Fruit fly (Drosophila melanogaster): ENCODE measurements around the gene S.

The S gene

dm6 chr2L:1094724-1095123 lies 17.1 kb upstream of the S start (continued):
- TF ChIP-seq Dp (GFP tag; optimal IDR thresholded peaks at IDR 0.05): no peak
- TF ChIP-seq Deaf1 (tag; optimal IDR thresholded peaks at IDR 0.05): no peak
- no peak for TF ChIP-seq ind (GFP tag; optimal IDR thresholded peaks at IDR 0.05)
- TF ChIP-seq CG17385 (GFP tag; optimal IDR thresholded peaks at IDR 0.05): no peak
- no peak for TF ChIP-seq CG5245 (GFP tag; optimal IDR thresholded peaks at IDR 0.05)
- no peak for TF ChIP-seq CG9437 (GFP tag; optimal IDR thresholded peaks at IDR 0.05)
- TF ChIP-seq CG12299 (tag; optimal IDR thresholded peaks at IDR 0.05): peak; percentile 21
- no peak for TF ChIP-seq cg (GFP tag; optimal IDR thresholded peaks at IDR 0.05)
- no peak for TF ChIP-seq zfh1 (GFP tag; IDR thresholded peaks at IDR 0.05)
- TF ChIP-seq Sin3A (optimal IDR thresholded peaks at IDR 0.05): no peak
- no peak for TF ChIP-seq repo (GFP tag; optimal IDR thresholded peaks at IDR 0.05)
- TF ChIP-seq Jarid2 (GFP tag; optimal IDR thresholded peaks at IDR 0.05): no peak
- TF ChIP-seq Hr39 (optimal IDR thresholded peaks at IDR 0.05): no peak
- no peak for TF ChIP-seq CG4617 (GFP tag; optimal IDR thresholded peaks at IDR 0.05; ENCODE audit: borderline replicate concordance)
- TF ChIP-seq CHES-1-like (GFP tag; optimal IDR thresholded peaks at IDR 0.05): no peak
- TF ChIP-seq yki (optimal IDR thresholded peaks at IDR 0.05): no peak
- no peak for TF ChIP-seq shn (GFP tag; optimal IDR thresholded peaks at IDR 0.05)
- TF ChIP-seq Trl (optimal IDR thresholded peaks at IDR 0.05): no peak
- TF ChIP-seq Trl (GFP tag; optimal IDR thresholded peaks at IDR 0.05): no peak
- no peak for TF ChIP-seq HLH4C (GFP tag; IDR thresholded peaks at IDR 0.05; ENCODE audit: partially characterized antibody)
- 0 out of 3 replicates have a peak, but pooled peaks have one; percentile 23 for TF ChIP-seq CG11093 (GFP tag; IDR thresholded peaks at IDR 0.05)
- no peak for TF ChIP-seq pum (GFP tag; optimal IDR thresholded peaks at IDR 0.05)
- TF ChIP-seq Med (GFP tag): peak; percentile 68
- TF ChIP-seq CG30020 (tag; optimal IDR thresholded peaks at IDR 0.05): no peak
- no peak for TF ChIP-seq CG18262 (tag; optimal IDR thresholded peaks at IDR 0.05)
- TF ChIP-seq gt (GFP tag; IDR thresholded peaks at IDR 0.05): no peak
- TF ChIP-seq luna (GFP tag; optimal IDR thresholded peaks at IDR 0.05): no peak
- no peak for TF ChIP-seq Hand (GFP tag; optimal IDR thresholded peaks at IDR 0.05)
- peak; percentile 53 for TF ChIP-seq Asciz (GFP tag; optimal IDR thresholded peaks at IDR 0.05)
- no peak for TF ChIP-seq CG5180 (GFP tag; optimal IDR thresholded peaks at IDR 0.05)
- TF ChIP-seq mam (GFP tag; optimal IDR thresholded peaks at IDR 0.05): no peak
- TF ChIP-seq CG2116 (GFP tag; optimal IDR thresholded peaks at IDR 0.05): no peak
- no peak for TF ChIP-seq CG6689 (GFP tag; IDR thresholded peaks at IDR 0.05)
- no peak for TF ChIP-seq CG7556 (GFP tag; optimal IDR thresholded peaks at IDR 0.05)
- TF ChIP-seq CG10431 (GFP tag; optimal IDR thresholded peaks at IDR 0.05): no peak
- no peak for TF ChIP-seq Ada2b (GFP tag; IDR thresholded peaks at IDR 0.05)

dm6 chr2L:1091675-1092074 lies 14.1 kb upstream of the S start:
- 0 out of 2 replicates have a peak, but pooled peaks have one; percentile 13 for TF ChIP-seq ap (GFP tag; IDR thresholded peaks at IDR 0.05)
- no peak for TF ChIP-seq ato (GFP tag; IDR thresholded peaks at IDR 0.05; ENCODE audit: partially characterized antibody)
- TF ChIP-seq cas (GFP tag; IDR thresholded peaks at IDR 0.05): no peak
- TF ChIP-seq row (GFP tag; IDR thresholded peaks at IDR 0.05): 0 out of 3 replicates have a peak, but pooled peaks have one; percentile 20
- TF ChIP-seq Tbp (GFP tag; optimal IDR thresholded peaks at IDR 0.05): no peak
- no peak for TF ChIP-seq Hr78 (GFP tag; optimal IDR thresholded peaks at IDR 0.05)
- no peak for TF ChIP-seq Rx (GFP tag; IDR thresholded peaks at IDR 0.05)
- 0 out of 2 replicates have a peak, but pooled peaks have one; percentile 7 for TF ChIP-seq MBD-R2 (GFP tag; IDR thresholded peaks at IDR 0.05)
- 0 out of 2 replicates have a peak, but pooled peaks have one; percentile 12 for TF ChIP-seq lmd (GFP tag; IDR thresholded peaks at IDR 0.05)
- TF ChIP-seq CG1603 (tag; optimal IDR thresholded peaks at IDR 0.05): peak; percentile 9
- TF ChIP-seq sens (GFP tag): peak; percentile 17
- TF ChIP-seq croc (GFP tag; conservative IDR thresholded peaks at IDR 0.05): no peak
- TF ChIP-seq Med (GFP tag): peak; percentile 70
- TF ChIP-seq CG18599 (GFP tag; optimal IDR thresholded peaks at IDR 0.05): peak; percentile 28
- TF ChIP-seq CG32772 (GFP tag; IDR thresholded peaks at IDR 0.05): 0 out of 2 replicates have a peak, but pooled peaks have one; percentile 13
- no peak for TF ChIP-seq Usf (GFP tag; optimal IDR thresholded peaks at IDR 0.05)
- peak; percentile 28; the same call in 1 of the 2 replicates for TF ChIP-seq NFAT (GFP tag; IDR thresholded peaks at IDR 0.05)
- TF ChIP-seq CG7963 (GFP tag; IDR thresholded peaks at IDR 0.05; ENCODE audit: partially characterized antibody): no peak
- peak; percentile 38 for TF ChIP-seq CG2120 (GFP tag; optimal IDR thresholded peaks at IDR 0.05)
- no peak for TF ChIP-seq twi (tag; optimal IDR thresholded peaks at IDR 0.05)
